Worm (Caenorhabditis elegans): ENCODE results near the gene EEED8.13.

The EEED8.13 gene

ce11 chrII:5425633-5426032, 13.3 kb upstream of the EEED8.13 start, which contains the start of gene F07F6.8:
TSS of gene F07F6.8 (minus strand) at chrII:5425733.
- TF ChIP-seq lin-11 (tag; optimal IDR thresholded peaks at IDR 0.05): no peak
- TF ChIP-seq ztf-11 (tag; optimal IDR thresholded peaks at IDR 0.05): no peak
- no peak for TF ChIP-seq unc-62 (GFP tag; optimal IDR thresholded peaks at IDR 0.05)
- no peak for TF ChIP-seq F13H6.1 (tag; optimal IDR thresholded peaks at IDR 0.05)
- no peak for TF ChIP-seq Y55F3AM.14 (GFP tag; optimal IDR thresholded peaks at IDR 0.05)
- TF ChIP-seq C34F6.9 (tag; optimal IDR thresholded peaks at IDR 0.05): no peak
- no peak for TF ChIP-seq sem-4 (tag; optimal IDR thresholded peaks at IDR 0.05)
- TF ChIP-seq ceh-16 (tag; optimal IDR thresholded peaks at IDR 0.05): no peak
- no peak for TF ChIP-seq dmd-4 (tag; optimal IDR thresholded peaks at IDR 0.05)
- no peak for TF ChIP-seq nhr-6 (tag; optimal IDR thresholded peaks at IDR 0.05)
- no peak for TF ChIP-seq crh-2 (tag; optimal IDR thresholded peaks at IDR 0.05)
- no peak for TF ChIP-seq snpc-4 (tag; optimal IDR thresholded peaks at IDR 0.05)

ce11 chrII:5423832-5424231, 11.5 kb upstream of the EEED8.13 start, which contains the start of gene F07F6.7:
TSS of gene F07F6.7 (minus strand) at chrII:5423858.
- TF ChIP-seq sem-4 (tag; optimal IDR thresholded peaks at IDR 0.05): peak; percentile 7
- TF ChIP-seq gmeb-1 (tag; optimal IDR thresholded peaks at IDR 0.05): no peak
- no peak for TF ChIP-seq nhr-237 (tag; optimal IDR thresholded peaks at IDR 0.05)
- peak; percentile 13 for TF ChIP-seq nhr-25 (tag; optimal IDR thresholded peaks at IDR 0.05)
- TF ChIP-seq lsy-2 (tag; optimal IDR thresholded peaks at IDR 0.05): peak in 1 of 2 experiments; percentile 33
- TF ChIP-seq ztf-4 (tag; optimal IDR thresholded peaks at IDR 0.05): peak; percentile 12
- TF ChIP-seq lin-13 (GFP tag; optimal IDR thresholded peaks at IDR 0.05): no peak

- peak; percentile 9 for TF ChIP-seq C34F6.9 (tag; optimal IDR thresholded peaks at IDR 0.05)
- TF ChIP-seq lsy-2 (tag; optimal IDR thresholded peaks at IDR 0.05): peak in 1 of 2 experiments; percentile 93
- TF ChIP-seq zag-1 (tag; optimal IDR thresholded peaks at IDR 0.05): no peak
These were observed 8.7 kb upstream of the EEED8.13 start, which contains the start of gene tofu-6 for ce11 chrII:5420947-5421614. TSS of gene tofu-6 (plus strand) at chrII:5421248.

- TF ChIP-seq aly-2 (tag; optimal IDR thresholded peaks at IDR 0.05) (no peak), nhr-77 (tag; optimal IDR thresholded peaks at IDR 0.05) (no peak), nhr-12 (tag; optimal IDR thresholded peaks at IDR 0.05) (no peak), egl-27 (tag; optimal IDR thresholded peaks at IDR 0.05) (no peak), snpc-4 (tag; optimal IDR thresholded peaks at IDR 0.05) (no peak), unc-55 (GFP tag; optimal IDR thresholded peaks at IDR 0.05) (no peak), ztf-1 (GFP tag; conservative IDR thresholded peaks at IDR 0.05) (no peak), elt-3 (tag; optimal IDR thresholded peaks at IDR 0.05) (no peak), nhr-21 (tag; optimal IDR thresholded peaks at IDR 0.05) (no peak)
These were observed 6.6 kb upstream of the EEED8.13 start, which contains the start of gene EEED8.15 for ce11 chrII:5418929-5419328. TSS of gene EEED8.15 (plus strand) at chrII:5419229.

ce11 chrII:5418317-5418716, 6.0 kb upstream of the EEED8.13 start:
- TF ChIP-seq ceh-16 (tag; optimal IDR thresholded peaks at IDR 0.05) (no peak), nhr-11 (tag; optimal IDR thresholded peaks at IDR 0.05) (no peak), C34F6.9 (tag; optimal IDR thresholded peaks at IDR 0.05) (no peak), lsy-2 (tag; optimal IDR thresholded peaks at IDR 0.05) (no peak), sem-4 (tag; optimal IDR thresholded peaks at IDR 0.05) (no peak)

- no peak for TF ChIP-seq unc-55 (GFP tag; optimal IDR thresholded peaks at IDR 0.05)
- TF ChIP-seq ztf-11 (tag; optimal IDR thresholded peaks at IDR 0.05): no peak
- TF ChIP-seq fos-1 (tag; optimal IDR thresholded peaks at IDR 0.05): no peak
- TF ChIP-seq nhr-23 (tag; optimal IDR thresholded peaks at IDR 0.05): no peak
- TF ChIP-seq peb-1 (tag; optimal IDR thresholded peaks at IDR 0.05): no peak
- TF ChIP-seq elt-1 (tag; optimal IDR thresholded peaks at IDR 0.05): no peak
- no peak for TF ChIP-seq snpc-4 (tag; optimal IDR thresholded peaks at IDR 0.05)
- no peak for TF ChIP-seq aly-2 (tag; optimal IDR thresholded peaks at IDR 0.05)
- no peak for TF ChIP-seq nhr-25 (tag; optimal IDR thresholded peaks at IDR 0.05)
- no peak for TF ChIP-seq blmp-1 (tag; optimal IDR thresholded peaks at IDR 0.05; ENCODE audit: insufficient read depth)
- no peak for TF ChIP-seq unc-62 (GFP tag; optimal IDR thresholded peaks at IDR 0.05)
- TF ChIP-seq lin-39 (tag; optimal IDR thresholded peaks at IDR 0.05): no peak
- no peak for TF ChIP-seq nhr-237 (tag; optimal IDR thresholded peaks at IDR 0.05)
These were observed 5.5 kb upstream of the EEED8.13 start for ce11 chrII:5417905-5418304.

Measured in whole organism, L2 larva.